Worm (Caenorhabditis elegans) whole organism, L2 larva: Measurements from ENCODE around the gene srz-104.

ENCODE experiments used
- C34F6.9 ChIP-seq: fragments of 150-350 bp; optimal IDR thresholded peaks from 2 replicates; lab custom pipeline; 2014; ENCODE audit warnings: missing biosample characterization, missing genetic modification characterization
- F13H6.1 ChIP-seq: sonication (generic microtip); optimal IDR thresholded peaks from 2 replicates; lab custom pipeline; 2016; ENCODE audit warnings: missing genetic modification characterization, missing compliant biosample characterization
- R02D3.7 ChIP-seq: fragments of 150-350 bp; optimal IDR thresholded peaks from 2 replicates; lab custom pipeline; 2014; ENCODE audit warnings: missing biosample characterization, missing genetic modification characterization
- Y55F3AM.14 ChIP-seq: fragments of 200-800 bp; sonication (Bioruptor generic); optimal IDR thresholded peaks from 2 replicates; lab custom pipeline; 2018; ENCODE audit warnings: mild to moderate bottlenecking, missing genetic modification characterization, missing compliant biosample characterization
- aly-2 ChIP-seq: fragments of 150-350 bp; optimal IDR thresholded peaks from 2 replicates; lab custom pipeline; 2014; ENCODE audit warnings: missing biosample characterization, missing genetic modification characterization
- ama-1 ChIP-seq: fragments of 150-350 bp; optimal IDR thresholded peaks from 2 replicates; lab custom pipeline; 2018; ENCODE audit warnings: inconsistent platforms
- blmp-1 ChIP-seq: sonication (generic microtip); optimal IDR thresholded peaks from 2 replicates; lab custom pipeline; 2017; ENCODE audit warnings: missing genetic modification characterization, mild to moderate bottlenecking, missing compliant biosample characterization, antibody characterized with exemption, moderate library complexity; ENCODE audit not compliant: insufficient read depth
- ceh-16 ChIP-seq: fragments of 150-350 bp; optimal IDR thresholded peaks from 2 replicates; lab custom pipeline; 2014; ENCODE audit warnings: missing biosample characterization, missing genetic modification characterization
- ceh-82 ChIP-seq: fragments of 150-350 bp; optimal IDR thresholded peaks from 2 replicates; lab custom pipeline; 2014; ENCODE audit warnings: missing biosample characterization, missing genetic modification characterization
- crh-2 ChIP-seq: sonication (generic microtip); optimal IDR thresholded peaks from 2 replicates; lab custom pipeline; 2017; ENCODE audit warnings: missing biosample characterization, missing genetic modification characterization
- elt-1 ChIP-seq: fragments of 150-350 bp; optimal IDR thresholded peaks from 2 replicates; lab custom pipeline; 2014; ENCODE audit warnings: missing biosample characterization, missing genetic modification characterization
- elt-3 ChIP-seq: sonication (generic microtip); optimal IDR thresholded peaks from 2 replicates; lab custom pipeline; 2017; ENCODE audit warnings: missing biosample characterization, missing genetic modification characterization
- fos-1 ChIP-seq: fragments of 150-350 bp; optimal IDR thresholded peaks from 2 replicates; lab custom pipeline; 2014; ENCODE audit warnings: missing biosample characterization, missing genetic modification characterization
- lin-11 ChIP-seq: fragments of 150-350 bp; sonication (generic microtip); optimal IDR thresholded peaks from 2 replicates; lab custom pipeline; 2014; ENCODE audit warnings: missing biosample characterization, missing genetic modification characterization, inconsistent platforms, mixed read lengths
- lin-13 ChIP-seq: fragments of 150-350 bp; optimal IDR thresholded peaks from 2 replicates; lab custom pipeline; 2014; ENCODE audit warnings: missing biosample characterization, missing genetic modification reagents, missing genetic modification characterization
- lin-39 ChIP-seq: fragments of 150-350 bp; optimal IDR thresholded peaks from 2 replicates; lab custom pipeline; 2014; ENCODE audit warnings: missing biosample characterization, missing genetic modification reagents, missing genetic modification characterization
- lsy-2 ChIP-seq, 2 experiments: fragments of 150-350 bp in 1 of 2; sonication (generic microtip) in 1 of 2; optimal IDR thresholded peaks; 2 replicates each; lab custom pipeline; 2014 to 2017; ENCODE audit warnings: missing biosample characterization in 2 of 2, missing genetic modification characterization in 2 of 2
- mab-5 ChIP-seq: fragments of 150-350 bp; optimal IDR thresholded peaks from 2 replicates; lab custom pipeline; 2014; ENCODE audit warnings: missing biosample characterization, missing genetic modification characterization
- mdl-1 ChIP-seq, 2 experiments: fragments of 150-350 bp in 1 of 2; sonication (generic microtip) in 1 of 2; optimal IDR thresholded peaks; 2 replicates each; lab custom pipeline; 2017; ENCODE audit warnings: missing biosample characterization in 2 of 2, missing genetic modification characterization in 2 of 2
- nhr-10 ChIP-seq: sonication (generic microtip); optimal IDR thresholded peaks from 2 replicates; lab custom pipeline; 2017; ENCODE audit warnings: missing biosample characterization, missing genetic modification characterization
- nhr-11 ChIP-seq: fragments of 150-350 bp; optimal IDR thresholded peaks from 2 replicates; lab custom pipeline; 2014; ENCODE audit warnings: missing biosample characterization, missing genetic modification characterization
- nhr-129 ChIP-seq: fragments of 150-350 bp; optimal IDR thresholded peaks from 2 replicates; lab custom pipeline; 2014; ENCODE audit warnings: missing biosample characterization, missing genetic modification characterization
- nhr-21 ChIP-seq: fragments of 150-350 bp; optimal IDR thresholded peaks from 2 replicates; lab custom pipeline; 2014; ENCODE audit warnings: missing biosample characterization, missing genetic modification characterization
- nhr-23 ChIP-seq: fragments of 150-350 bp; optimal IDR thresholded peaks from 2 replicates; lab custom pipeline; 2014; ENCODE audit warnings: missing biosample characterization, missing genetic modification reagents, missing genetic modification characterization
- nhr-237 ChIP-seq: fragments of 150-350 bp; optimal IDR thresholded peaks from 2 replicates; lab custom pipeline; 2014; ENCODE audit warnings: missing biosample characterization, missing genetic modification characterization
- nhr-25 ChIP-seq: fragments of 150-350 bp; sonication (generic microtip); optimal IDR thresholded peaks from 3 replicates; lab custom pipeline; 2014; ENCODE audit warnings: missing biosample characterization, missing genetic modification characterization
- nhr-6 ChIP-seq: fragments of 150-350 bp; optimal IDR thresholded peaks from 2 replicates; lab custom pipeline; 2014; ENCODE audit warnings: missing biosample characterization, missing genetic modification characterization
- nhr-77 ChIP-seq: fragments of 150-350 bp; optimal IDR thresholded peaks from 2 replicates; lab custom pipeline; 2014; ENCODE audit warnings: missing biosample characterization, missing genetic modification characterization
- peb-1 ChIP-seq: fragments of 150-350 bp; optimal IDR thresholded peaks from 2 replicates; lab custom pipeline; 2014; ENCODE audit warnings: missing biosample characterization, missing genetic modification characterization
- sem-4 ChIP-seq: fragments of 150-350 bp; optimal IDR thresholded peaks from 2 replicates; lab custom pipeline; 2014; ENCODE audit warnings: missing biosample characterization, missing genetic modification reagents, missing genetic modification characterization
- sma-3 ChIP-seq: sonication (generic microtip); optimal IDR thresholded peaks from 2 replicates; lab custom pipeline; 2016; ENCODE audit warnings: missing genetic modification reagents, missing genetic modification characterization, missing compliant biosample characterization
- sma-9 ChIP-seq, 2 experiments: fragments of 150-350 bp in 1 of 2; sonication (generic microtip) in 1 of 2; optimal IDR thresholded peaks; 2 replicates each; lab custom pipeline; 2014 to 2016; ENCODE audit warnings: missing genetic modification characterization in 2 of 2, mild to moderate bottlenecking in 1 of 2, missing biosample characterization in 1 of 2, missing compliant biosample characterization in 1 of 2, missing genetic modification reagents in 1 of 2, moderate library complexity in 1 of 2
- snpc-4 ChIP-seq: fragments of 150-350 bp; optimal IDR thresholded peaks from 2 replicates; lab custom pipeline; 2014; ENCODE audit warnings: missing biosample characterization, missing genetic modification characterization
- unc-39 ChIP-seq: fragments of 150-350 bp; optimal IDR thresholded peaks from 2 replicates; lab custom pipeline; 2014; ENCODE audit warnings: missing biosample characterization, missing genetic modification characterization
- unc-62 ChIP-seq: fragments of 150-350 bp; optimal IDR thresholded peaks from 2 replicates; lab custom pipeline; 2014; ENCODE audit warnings: missing biosample characterization, missing genetic modification reagents, missing genetic modification characterization
- zag-1 ChIP-seq: fragments of 150-350 bp; optimal IDR thresholded peaks from 2 replicates; lab custom pipeline; 2014; ENCODE audit warnings: missing biosample characterization, missing genetic modification characterization
- ztf-1 ChIP-seq: fragments of 200-800 bp; sonication (Bioruptor generic); conservative IDR thresholded peaks from 2 replicates; pipeline ENCODE4 v1.3.6; 2022; ENCODE audit warnings: missing genetic modification characterization, missing compliant biosample characterization
- ztf-11 ChIP-seq: sonication (generic microtip); optimal IDR thresholded peaks from 2 replicates; lab custom pipeline; 2017; ENCODE audit warnings: missing biosample characterization, missing genetic modification characterization
- ztf-4 ChIP-seq: fragments of 150-350 bp; optimal IDR thresholded peaks from 2 replicates; lab custom pipeline; 2014; ENCODE audit warnings: missing biosample characterization, missing genetic modification characterization

The srz-104 gene

DNA sequence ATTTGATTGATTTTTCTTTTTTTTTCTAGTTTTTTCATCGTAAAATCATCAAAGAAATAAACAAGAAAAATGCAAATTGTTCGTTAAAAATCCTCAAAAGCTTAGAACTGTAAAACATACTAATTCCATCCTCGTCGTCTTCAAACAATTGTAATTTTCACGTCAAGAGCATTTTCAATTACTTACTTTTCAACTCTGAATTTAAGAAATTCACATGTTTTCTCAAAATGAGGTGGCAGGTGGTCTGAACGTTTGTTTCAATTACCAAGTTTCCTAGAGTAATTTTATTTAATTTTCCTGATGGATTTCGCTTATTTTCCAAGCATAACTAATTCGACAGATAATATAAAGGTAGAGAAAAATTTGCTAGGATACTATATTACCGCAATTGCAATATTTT is at the start of gene srz-104:
Gene srz-104 (plus strand): TSS at position 301 of the 400 bp plus-strand sequence.
- TF ChIP-seq sma-9 (GFP tag; optimal IDR thresholded peaks at IDR 0.05; lab: Kevin White, UChicago), result no peak
- TF ChIP-seq sma-9 (tag; optimal IDR thresholded peaks at IDR 0.05; lab: Kevin White, UChicago), result no peak
- TF ChIP-seq lsy-2 (tag; optimal IDR thresholded peaks at IDR 0.05; lab: Kevin White, UChicago), result no peak
- TF ChIP-seq ztf-11, result no peak
- no peak for TF ChIP-seq nhr-77 (tag; lab: Kevin White, UChicago)
- TF ChIP-seq sma-3 (GFP tag; lab: Kevin White, UChicago), result no peak
- no peak for TF ChIP-seq lin-13
- TF ChIP-seq nhr-21 (tag; lab: Kevin White, UChicago), result no peak
- no peak for TF ChIP-seq nhr-237 (tag; lab: Kevin White, UChicago)
- TF ChIP-seq nhr-25 (tag; lab: Kevin White, UChicago), result no peak
- TF ChIP-seq snpc-4 (tag; lab: Kevin White, UChicago), result no peak
- no peak for TF ChIP-seq mab-5
- TF ChIP-seq ztf-1 (GFP tag; lab: Robert Waterston, UW), result no peak
- no peak for TF ChIP-seq F13H6.1 (tag; lab: Kevin White, UChicago)
- TF ChIP-seq sem-4 (tag; lab: Kevin White, UChicago), result no peak
- no peak for TF ChIP-seq ztf-4 (tag; lab: Kevin White, UChicago)
- TF ChIP-seq elt-3, result no peak
- no peak for TF ChIP-seq ceh-82 (tag; lab: Kevin White, UChicago)
- TF ChIP-seq ama-1 (lab: Kevin White, UChicago), result no peak
- TF ChIP-seq, all 48 proteins: peak for 0

DNA sequence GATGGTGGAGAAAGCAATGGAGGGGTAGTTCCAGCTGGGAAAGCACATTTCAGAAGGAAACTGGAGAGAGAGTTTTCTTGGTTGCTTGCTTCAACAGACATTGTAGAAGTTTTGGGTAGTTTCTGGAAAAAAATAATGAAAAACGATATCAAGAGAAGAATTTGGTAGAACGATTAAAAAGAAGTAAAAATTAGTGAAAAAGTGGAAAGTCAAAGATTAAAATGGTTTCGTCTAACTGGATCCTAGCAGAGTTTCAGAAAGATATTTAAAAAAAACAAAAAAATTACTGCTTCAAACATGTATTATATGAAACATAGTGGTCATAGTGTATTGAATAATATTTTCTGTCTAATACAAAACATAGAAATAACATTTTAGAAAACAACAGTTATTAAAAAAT is 46.2 kb upstream of the srz-104 start, which contains the start of gene F38C2.7:
Gene F38C2.7 (minus strand): TSS at position 101 of the 400 bp plus-strand sequence.
- TF ChIP-seq blmp-1, result no peak
- TF ChIP-seq ama-1 (lab: Kevin White, UChicago), result no peak
- TF ChIP-seq C34F6.9 (tag; lab: Kevin White, UChicago), result no peak
- no peak for TF ChIP-seq ztf-4 (tag; lab: Kevin White, UChicago)
- TF ChIP-seq nhr-10 (tag; lab: Kevin White, UChicago), result no peak
- no peak for TF ChIP-seq lin-39 (tag; lab: Kevin White, UChicago)
- no peak for TF ChIP-seq sma-3 (GFP tag; lab: Kevin White, UChicago)
- TF ChIP-seq lin-11 (tag; lab: Kevin White, UChicago), result no peak
- TF ChIP-seq elt-3, result no peak
- no peak for TF ChIP-seq mab-5

DNA sequence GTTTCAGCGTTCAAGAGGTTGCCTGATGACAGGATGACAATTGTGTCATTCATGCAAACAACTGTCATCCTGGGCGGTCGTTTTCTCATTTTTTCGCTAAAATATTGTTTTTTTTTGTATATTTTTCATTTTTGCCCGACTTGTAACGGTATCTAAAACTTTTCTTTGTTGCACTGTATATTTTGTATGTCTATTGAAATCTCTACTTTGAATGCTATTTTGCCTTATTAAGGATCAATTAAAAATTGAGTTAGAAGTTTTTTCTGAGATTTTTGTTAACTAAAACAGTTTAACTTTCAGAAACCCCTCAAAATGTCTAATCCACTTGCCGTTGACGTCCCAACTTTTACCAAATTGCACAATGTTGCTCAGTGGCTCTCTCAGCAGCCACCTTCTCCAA is 45.6 kb upstream of the srz-104 start, which contains the start of gene ccch-2:
Gene ccch-2 (plus strand): TSS at position 301 of the 400 bp plus-strand sequence.
- no peak for TF ChIP-seq ceh-82 (tag; lab: Kevin White, UChicago)
- TF ChIP-seq crh-2 (tag; lab: Kevin White, UChicago), result no peak
- no peak for TF ChIP-seq Y55F3AM.14 (GFP tag; lab: Kevin White, UChicago)
- no peak for TF ChIP-seq nhr-11 (tag; lab: Kevin White, UChicago)
- no peak for TF ChIP-seq unc-39
- TF ChIP-seq mdl-1 (tag; optimal IDR thresholded peaks at IDR 0.05; lab: Kevin White, UChicago), result no peak
- TF ChIP-seq R02D3.7, result no peak
- no peak for TF ChIP-seq nhr-21 (tag; lab: Kevin White, UChicago)
- TF ChIP-seq snpc-4 (tag; lab: Kevin White, UChicago), result no peak
- no peak for TF ChIP-seq fos-1 (tag; lab: Kevin White, UChicago)
- no peak for TF ChIP-seq C34F6.9 (tag; lab: Kevin White, UChicago)
- TF ChIP-seq nhr-6 (tag; lab: Kevin White, UChicago), result no peak
- TF ChIP-seq lsy-2 (tag; optimal IDR thresholded peaks at IDR 0.05; lab: Kevin White, UChicago), result no peak
- no peak for TF ChIP-seq nhr-23

ce11 chrIV:16280614-16281013 is 42.9 kb upstream of the srz-104 start, which contains the start of gene clec-191:
clec-191 (minus strand) TSS chrIV:16280714.
- TF ChIP-seq zag-1 (tag; lab: Kevin White, UChicago), result no peak
- TF ChIP-seq aly-2 (tag; lab: Kevin White, UChicago), result no peak
- TF ChIP-seq C34F6.9 (tag; lab: Kevin White, UChicago), result no peak
- no peak for TF ChIP-seq ama-1 (lab: Kevin White, UChicago)
- TF ChIP-seq nhr-129 (tag; lab: Kevin White, UChicago), result no peak
- no peak for TF ChIP-seq elt-1 (tag; lab: Kevin White, UChicago)
- no peak for TF ChIP-seq ceh-16 (tag; lab: Kevin White, UChicago)
- TF ChIP-seq unc-62, result no peak
- TF ChIP-seq peb-1, result no peak
- TF ChIP-seq sma-3 (GFP tag; lab: Kevin White, UChicago), result no peak
- no peak for TF ChIP-seq ceh-82 (tag; lab: Kevin White, UChicago)
- TF ChIP-seq lin-11 (tag; lab: Kevin White, UChicago), result no peak
- no peak for TF ChIP-seq nhr-11 (tag; lab: Kevin White, UChicago)
- TF ChIP-seq nhr-237 (tag; lab: Kevin White, UChicago), result no peak
- no peak for TF ChIP-seq nhr-10 (tag; lab: Kevin White, UChicago)
